Fruit fly (Drosophila melanogaster) whole organism, embryonic: ENCODE measurements around the gene CG43131.

Source experiments
- BEAF-32 ChIP-seq: fragments of 200-800 bp; sonication (Bioruptor generic); optimal IDR thresholded peaks from 3 replicates; lab custom pipeline; 2017; ENCODE audit warnings: missing biosample characterization, missing genetic modification characterization, mild to moderate bottlenecking, moderate library complexity, missing genetic modification reagents
- CG10959 ChIP-seq: fragments of 200-800 bp; sonication (Bioruptor generic); IDR thresholded peaks from 2 replicates; pipeline ENCODE4 v1.3.6; 2022; ENCODE audit warnings: missing biosample characterization, missing genetic modification characterization
- CG11696 ChIP-seq: fragments of 200-800 bp; sonication (Bioruptor generic); IDR thresholded peaks from 2 replicates; pipeline ENCODE4 v1.3.6; 2022; ENCODE audit warnings: missing biosample characterization, missing genetic modification characterization
- CG12299 ChIP-seq: fragments of 200-800 bp; sonication (Bioruptor generic); optimal IDR thresholded peaks from 2 replicates; lab custom pipeline; 2018; ENCODE audit warnings: missing biosample characterization, mild to moderate bottlenecking, missing genetic modification characterization
- CG13123 ChIP-seq: fragments of 200-800 bp; sonication (Bioruptor generic); optimal IDR thresholded peaks from 2 replicates; lab custom pipeline; 2016; ENCODE audit warnings: missing biosample characterization, missing genetic modification characterization
- CG15011 ChIP-seq: fragments of 200-800 bp; sonication (Bioruptor generic); optimal IDR thresholded peaks from 3 replicates; lab custom pipeline; 2018; ENCODE audit warnings: missing biosample characterization, mild to moderate bottlenecking, missing genetic modification characterization
- CG15514 ChIP-seq: fragments of 200-800 bp; sonication (Bioruptor generic); optimal IDR thresholded peaks from 3 replicates; lab custom pipeline; 2017; ENCODE audit warnings: missing biosample characterization, missing genetic modification characterization, mild to moderate bottlenecking, moderate library complexity, missing genetic modification reagents
- CG2129 ChIP-seq: fragments of 200-800 bp; sonication (Bioruptor generic); IDR thresholded peaks from 2 replicates; pipeline ENCODE4 v1.3.6; 2022; ENCODE audit warnings: missing biosample characterization, missing genetic modification characterization; ENCODE audit not compliant: partially characterized antibody
- CG2678 ChIP-seq: fragments of 200-800 bp; sonication (Bioruptor generic); optimal IDR thresholded peaks from 3 replicates; lab custom pipeline; 2019; ENCODE audit warnings: missing biosample characterization, mild to moderate bottlenecking, missing genetic modification characterization, moderate library complexity
- CG2889 ChIP-seq: fragments of 200-800 bp; sonication (Bioruptor generic); IDR thresholded peaks from 3 replicates; pipeline ENCODE4 v1.3.6; 2022; ENCODE audit warnings: missing biosample characterization, missing genetic modification characterization
- CG3065 ChIP-seq: fragments of 200-800 bp; sonication (Bioruptor generic); optimal IDR thresholded peaks from 2 replicates; lab custom pipeline; 2016; ENCODE audit warnings: missing biosample characterization, missing genetic modification characterization
- CG4730 ChIP-seq: fragments of 200-800 bp; sonication (Bioruptor generic); IDR thresholded peaks from 2 replicates; pipeline ENCODE4 v1.3.6; 2022; ENCODE audit warnings: missing biosample characterization, missing genetic modification characterization
- CG6254 ChIP-seq: fragments of 200-800 bp; sonication (Bioruptor generic); optimal IDR thresholded peaks from 3 replicates; lab custom pipeline; 2017; ENCODE audit warnings: mild to moderate bottlenecking, missing biosample characterization, missing genetic modification reagents, missing genetic modification characterization
- CG6272 ChIP-seq: fragments of 200-800 bp; sonication (Bioruptor generic); IDR thresholded peaks from 2 replicates; pipeline ENCODE4 v1.3.6; 2022; ENCODE audit warnings: missing biosample characterization, missing genetic modification characterization
- CG6791 ChIP-seq: fragments of 200-800 bp; sonication (Bioruptor generic); IDR thresholded peaks from 3 replicates; pipeline ENCODE4 v1.3.6; 2022; ENCODE audit warnings: missing biosample characterization, missing genetic modification characterization; ENCODE audit not compliant: partially characterized antibody
- CG7786 ChIP-seq: fragments of 200-800 bp; sonication (Bioruptor generic); optimal IDR thresholded peaks from 2 replicates; lab custom pipeline; 2016; ENCODE audit warnings: missing biosample characterization, missing genetic modification characterization
- CG7987 ChIP-seq: fragments of 200-800 bp; sonication (Bioruptor generic); optimal IDR thresholded peaks from 2 replicates; lab custom pipeline; 2018; ENCODE audit warnings: missing biosample characterization, mild to moderate bottlenecking, missing genetic modification characterization, moderate library complexity
- CG9609 ChIP-seq: fragments of 200-800 bp; sonication (Bioruptor generic); optimal IDR thresholded peaks from 3 replicates; lab custom pipeline; 2016; ENCODE audit warnings: missing biosample characterization, missing genetic modification characterization
- CTCF ChIP-seq: fragments of 200-800 bp; sonication (Bioruptor generic); optimal IDR thresholded peaks from 2 replicates; lab custom pipeline; 2017; ENCODE audit warnings: missing biosample characterization, mild to moderate bottlenecking, missing genetic modification characterization, moderate library complexity
- Deaf1 ChIP-seq: fragments of 200-800 bp; optimal IDR thresholded peaks from 3 replicates; lab custom pipeline; 2019; ENCODE audit warnings: missing biosample characterization, mild to moderate bottlenecking, missing genetic modification characterization, moderate library complexity
- Dfd ChIP-seq, 2 experiments: fragments of >200 bp; optimal IDR thresholded peaks; 2 replicates each; lab custom pipeline; 2017; ENCODE audit warnings: missing biosample characterization in 2 of 2, missing genetic modification characterization in 2 of 2
- Doc3 ChIP-seq: fragments of 200-800 bp; sonication (Bioruptor generic); IDR thresholded peaks from 3 replicates; pipeline ENCODE4 v1.3.6; 2022; ENCODE audit warnings: missing biosample characterization, missing genetic modification characterization; ENCODE audit not compliant: partially characterized antibody
- Gsc ChIP-seq: fragments of 200-800 bp; sonication (Bioruptor generic); IDR thresholded peaks from 2 replicates; pipeline ENCODE4 v1.3.6; 2022; ENCODE audit warnings: missing biosample characterization, missing genetic modification characterization
- Hsf ChIP-seq: fragments of 200-800 bp; sonication (Bioruptor generic); optimal IDR thresholded peaks from 3 replicates; lab custom pipeline; 2016; ENCODE audit warnings: missing biosample characterization, missing genetic modification characterization
- MTF-1 ChIP-seq: fragments of 200-800 bp; sonication (Bioruptor generic); optimal IDR thresholded peaks from 2 replicates; lab custom pipeline; 2018; ENCODE audit warnings: missing biosample characterization, mild to moderate bottlenecking, missing genetic modification characterization, borderline replicate concordance
- Oli ChIP-seq: fragments of 200-800 bp; sonication (Bioruptor generic); optimal IDR thresholded peaks from 2 replicates; lab custom pipeline; 2018; ENCODE audit warnings: missing biosample characterization, mild to moderate bottlenecking, missing genetic modification characterization, moderate library complexity
- Xrp1 ChIP-seq: fragments of 200-800 bp; sonication (Bioruptor generic); IDR thresholded peaks from 2 replicates; pipeline ENCODE4 v1.3.6; 2022; ENCODE audit warnings: missing biosample characterization, missing genetic modification characterization
- amos ChIP-seq: fragments of 200-800 bp; sonication (Bioruptor generic); IDR thresholded peaks from 2 replicates; pipeline ENCODE4 v1.3.6; 2022; ENCODE audit warnings: missing biosample characterization, missing genetic modification characterization; ENCODE audit not compliant: partially characterized antibody
- ap ChIP-seq: fragments of 200-800 bp; sonication (Bioruptor generic); IDR thresholded peaks from 2 replicates; pipeline ENCODE4 v1.3.6; 2022; ENCODE audit warnings: missing biosample characterization, missing genetic modification characterization
- ato ChIP-seq: fragments of 200-800 bp; sonication (Bioruptor generic); IDR thresholded peaks from 2 replicates; pipeline ENCODE4 v1.3.6; 2022; ENCODE audit warnings: missing biosample characterization, missing genetic modification characterization; ENCODE audit not compliant: partially characterized antibody
- az2 ChIP-seq: fragments of 200-800 bp; sonication (Bioruptor generic); optimal IDR thresholded peaks from 3 replicates; lab custom pipeline; 2016; ENCODE audit warnings: missing biosample characterization, missing genetic modification characterization
- caup ChIP-seq: fragments of 200-800 bp; sonication (Bioruptor generic); optimal IDR thresholded peaks from 3 replicates; lab custom pipeline; 2017; ENCODE audit warnings: missing biosample characterization, mild to moderate bottlenecking, missing genetic modification characterization, moderate library complexity; ENCODE audit not compliant: severe bottlenecking
- croc ChIP-seq: fragments of 200-800 bp; sonication (Bioruptor generic); conservative IDR thresholded peaks from 3 replicates; pipeline ENCODE4 v1.3.6; 2022; ENCODE audit warnings: missing biosample characterization, missing genetic modification characterization
- dmrt11E ChIP-seq: fragments of 200-800 bp; sonication (Bioruptor generic); optimal IDR thresholded peaks from 3 replicates; lab custom pipeline; 2018; ENCODE audit warnings: missing biosample characterization, mild to moderate bottlenecking, missing genetic modification characterization, moderate library complexity
- fd64A ChIP-seq: fragments of 200-800 bp; sonication (Bioruptor generic); optimal IDR thresholded peaks from 3 replicates; lab custom pipeline; 2018; ENCODE audit warnings: missing biosample characterization, mild to moderate bottlenecking, missing genetic modification characterization
- fd96Cb ChIP-seq: fragments of 200-800 bp; sonication (Bioruptor generic); optimal IDR thresholded peaks from 2 replicates; lab custom pipeline; 2018; ENCODE audit warnings: missing biosample characterization, mild to moderate bottlenecking, missing genetic modification characterization, moderate library complexity
- gsb-n ChIP-seq: fragments of 200-800 bp; sonication (Bioruptor generic); optimal IDR thresholded peaks from 3 replicates; lab custom pipeline; 2018; ENCODE audit warnings: missing biosample characterization, mild to moderate bottlenecking, missing genetic modification characterization
- kah ChIP-seq: fragments of 200-800 bp; sonication (Bioruptor generic); optimal IDR thresholded peaks from 2 replicates; lab custom pipeline; 2018; ENCODE audit warnings: missing biosample characterization, mild to moderate bottlenecking, missing genetic modification characterization
- mld ChIP-seq: fragments of 200-800 bp; sonication (Bioruptor generic); IDR thresholded peaks from 3 replicates; pipeline ENCODE4 v1.3.6; 2022; ENCODE audit warnings: missing biosample characterization, missing genetic modification characterization; ENCODE audit not compliant: partially characterized antibody
- pnt ChIP-seq: fragments of 200-800 bp; sonication (Bioruptor generic); optimal IDR thresholded peaks from 3 replicates; lab custom pipeline; 2016; ENCODE audit warnings: missing biosample characterization, missing genetic modification characterization
- pum ChIP-seq: fragments of 200-800 bp; sonication (Bioruptor generic); optimal IDR thresholded peaks from 2 replicates; lab custom pipeline; 2016; ENCODE audit warnings: missing biosample characterization, missing genetic modification characterization
- sd ChIP-seq: fragments of 200-800 bp; sonication (Bioruptor generic); optimal IDR thresholded peaks from 3 replicates; lab custom pipeline; 2018; ENCODE audit warnings: missing biosample characterization, mild to moderate bottlenecking, missing genetic modification characterization, moderate library complexity
- sima ChIP-seq: fragments of 200-800 bp; sonication (Bioruptor generic); optimal IDR thresholded peaks from 2 replicates; lab custom pipeline; 2016; ENCODE audit warnings: missing biosample characterization, missing genetic modification characterization
- sna ChIP-seq: fragments of 200-800 bp; sonication (Bioruptor generic); IDR thresholded peaks from 2 replicates; pipeline ENCODE4 v1.3.6; 2022; ENCODE audit warnings: missing biosample characterization, missing genetic modification characterization; ENCODE audit not compliant: partially characterized antibody
- stwl ChIP-seq: fragments of 200-800 bp; sonication (Bioruptor generic); optimal IDR thresholded peaks from 3 replicates; lab custom pipeline; 2018; ENCODE audit warnings: missing biosample characterization, mild to moderate bottlenecking, missing genetic modification characterization, moderate library complexity
- sug ChIP-seq: fragments of 200-800 bp; optimal IDR thresholded peaks from 2 replicates; lab custom pipeline; 2019; ENCODE audit warnings: missing biosample characterization, mild to moderate bottlenecking, missing genetic modification characterization, moderate library complexity
- tgo ChIP-seq: fragments of 200-800 bp; sonication (Bioruptor generic); IDR thresholded peaks from 3 replicates; pipeline ENCODE4 v1.3.6; 2022; ENCODE audit warnings: missing biosample characterization, missing genetic modification characterization
- tio ChIP-seq: fragments of 200-800 bp; sonication (Bioruptor generic); optimal IDR thresholded peaks from 2 replicates; lab custom pipeline; 2017; ENCODE audit warnings: missing biosample characterization, missing genetic modification characterization, inconsistent platforms
- vnd ChIP-seq: fragments of 200-800 bp; sonication (Bioruptor generic); IDR thresholded peaks from 3 replicates; pipeline ENCODE4 v1.3.6; 2022; ENCODE audit warnings: missing biosample characterization, missing genetic modification characterization; ENCODE audit not compliant: partially characterized antibody
- zfh2 ChIP-seq: fragments of 200-800 bp; sonication (Bioruptor generic); optimal IDR thresholded peaks from 2 replicates; lab custom pipeline; 2016; ENCODE audit warnings: missing biosample characterization, missing genetic modification characterization

CG43131 gene

dm6 chr3R:5108034-5108433 lies 944 bp downstream of the CG43131 start (continued):
- no peak for TF ChIP-seq CG2889 (GFP tag; lab: Robert Waterston, UW)
- TF ChIP-seq Deaf1 (tag; lab: Kevin White, UChicago): peak; percentile 52
- TF ChIP-seq CG2129 (GFP tag; lab: Robert Waterston, UW): no peak
- peak; percentile 40; the same call in 2 of the 3 replicates for TF ChIP-seq tgo (GFP tag; lab: Robert Waterston, UW)
- peak; percentile 55 for TF ChIP-seq CTCF (GFP tag; lab: Kevin White, UChicago)
- peak; percentile 93 for TF ChIP-seq caup (GFP tag; lab: Kevin White, UChicago)
- no peak for TF ChIP-seq zfh2 (GFP tag; lab: Kevin White, UChicago)
- TF ChIP-seq CG7786: peak; percentile 73
- peak; percentile 88 for TF ChIP-seq CG13123 (GFP tag; lab: Kevin White, UChicago)
- TF ChIP-seq Dfd (GFP tag; optimal IDR thresholded peaks at IDR 0.05; lab: Kevin White, UChicago): no peak
- no peak for TF ChIP-seq mld (GFP tag; lab: Robert Waterston, UW)
- no peak for TF ChIP-seq CG6272
- no peak for TF ChIP-seq ato (GFP tag; lab: Robert Waterston, UW)
- TF ChIP-seq amos (GFP tag; lab: Robert Waterston, UW): no peak
- peak; percentile 92 for TF ChIP-seq CG2678 (tag; lab: Kevin White, UChicago)
- TF ChIP-seq ap (GFP tag; lab: Robert Waterston, UW): no peak
- TF ChIP-seq CG7987 (GFP tag; lab: Kevin White, UChicago): peak; percentile 94
- peak; percentile 57 for TF ChIP-seq kah (GFP tag; lab: Kevin White, UChicago)
- peak; percentile 74 for TF ChIP-seq Oli
- peak; percentile 90 for TF ChIP-seq CG6254 (GFP tag; lab: Kevin White, UChicago)
- peak; percentile 56 for TF ChIP-seq pum (GFP tag; lab: Kevin White, UChicago)
- TF ChIP-seq az2: peak; percentile 48
- peak; percentile 82 for TF ChIP-seq fd96Cb
- TF ChIP-seq CG15514: peak; percentile 84
- TF ChIP-seq CG15011 (GFP tag; lab: Kevin White, UChicago): peak; percentile 92
- peak; percentile 91 for TF ChIP-seq MTF-1 (GFP tag; lab: Kevin White, UChicago)
- peak; percentile 73 for TF ChIP-seq CG9609 (GFP tag; lab: Kevin White, UChicago)
- peak; percentile 68 for TF ChIP-seq sug (tag; lab: Kevin White, UChicago)
- peak; percentile 94 for TF ChIP-seq fd64A
- no peak for TF ChIP-seq CG6791 (GFP tag; lab: Robert Waterston, UW)
- peak; percentile 89 for TF ChIP-seq Xrp1
- TF ChIP-seq croc (GFP tag; lab: Robert Waterston, UW): peak; percentile 35; the same call in 1 of the 3 replicates
- TF ChIP-seq CG3065 (GFP tag; lab: Kevin White, UChicago): peak; percentile 78
- peak; percentile 60 for TF ChIP-seq tio (GFP tag; lab: Kevin White, UChicago)
- TF ChIP-seq CG12299 (tag; lab: Kevin White, UChicago): peak; percentile 91
- no peak for TF ChIP-seq Doc3 (GFP tag; lab: Robert Waterston, UW)
- peak; percentile 48 for TF ChIP-seq CG10959
- TF ChIP-seq sna (GFP tag; lab: Robert Waterston, UW): no peak
- TF ChIP-seq vnd (GFP tag; lab: Robert Waterston, UW): no peak
- peak; percentile 80 for TF ChIP-seq sd
- TF ChIP-seq CG11696: peak; percentile 65; the same call in 1 of the 2 replicates
- TF ChIP-seq gsb-n (tag; lab: Kevin White, UChicago): peak; percentile 91
- no peak for TF ChIP-seq Gsc
- TF ChIP-seq dmrt11E (tag; lab: Kevin White, UChicago): peak; percentile 96
- no peak for TF ChIP-seq CG4730
- TF ChIP-seq pnt (GFP tag; lab: Kevin White, UChicago): peak; percentile 66
- TF ChIP-seq sima (GFP tag; lab: Kevin White, UChicago): peak; percentile 55
- peak; percentile 59 for TF ChIP-seq stwl (tag; lab: Kevin White, UChicago)
- TF ChIP-seq BEAF-32 (GFP tag; lab: Kevin White, UChicago): no peak
- TF ChIP-seq Hsf (GFP tag; lab: Kevin White, UChicago): peak; percentile 63
